Fruit fly (Drosophila melanogaster) Kc167 (cell line): ENCODE results near the gene CG42634.

ENCODE experiments used
- Myc ChIP-seq: fragments of >200 bp; optimal IDR thresholded peaks from 2 replicates; lab custom pipeline; 2017; ENCODE audit warnings: missing external identifiers
- Sin3A ChIP-seq: fragments of >200 bp; optimal IDR thresholded peaks from 2 replicates; lab custom pipeline; 2018; ENCODE audit warnings: missing external identifiers
- h ChIP-seq: fragments of >200 bp; optimal IDR thresholded peaks from 3 replicates; lab custom pipeline; 2018; ENCODE audit warnings: missing external identifiers
- insv ChIP-seq: fragments of >200 bp; optimal IDR thresholded peaks from 3 replicates; lab custom pipeline; 2018; ENCODE audit warnings: missing external identifiers
- psq ChIP-seq: fragments of >200 bp; optimal IDR thresholded peaks from 2 replicates; lab custom pipeline; 2017; ENCODE audit warnings: missing external identifiers
- ttk ChIP-seq: sonication (Bioruptor generic); optimal IDR thresholded peaks from 2 replicates; lab custom pipeline; 2017; ENCODE audit warnings: missing external identifiers

Gene CG42634

DNA sequence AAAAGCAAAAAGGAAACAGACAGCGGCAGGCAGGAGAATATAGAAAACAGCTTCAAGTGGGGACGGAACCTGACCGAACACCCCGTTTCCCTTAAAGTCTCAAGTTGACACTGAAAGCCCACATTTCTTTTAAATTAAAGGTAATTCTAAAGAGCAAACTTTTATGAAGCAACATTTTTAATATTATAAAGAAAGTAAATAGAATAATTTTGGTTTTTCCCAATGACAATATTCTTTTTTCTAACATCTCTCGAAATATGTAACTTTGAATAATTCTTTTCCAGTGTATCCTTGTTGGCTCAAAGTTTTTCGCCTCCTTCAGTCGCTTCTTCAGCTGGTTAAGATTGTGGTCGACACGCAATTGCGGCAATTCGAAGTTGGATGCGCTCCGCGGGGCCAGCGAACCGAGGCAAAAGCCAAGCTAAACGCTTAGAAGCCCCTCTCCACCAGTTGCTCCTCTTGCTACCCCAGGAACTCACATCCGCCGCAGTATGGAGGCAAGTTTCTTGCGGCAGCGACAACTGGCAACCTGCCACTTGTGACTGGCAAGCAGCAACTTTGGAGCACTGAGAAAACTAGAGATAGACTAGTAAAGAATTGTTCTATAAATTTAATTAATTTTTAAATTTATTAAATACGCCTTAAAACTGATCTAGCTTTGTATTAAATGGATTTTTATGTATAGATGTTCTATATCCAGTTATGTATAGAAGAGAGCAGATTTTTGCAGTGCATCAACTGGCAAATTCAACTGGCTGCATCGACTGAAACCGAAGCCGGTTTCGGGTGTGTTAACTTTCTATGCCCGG is 4.5 kb upstream of the CG42634 start:
- no peak for TF ChIP-seq psq
- no peak for TF ChIP-seq insv
- TF ChIP-seq Myc (lab: Kevin White, UChicago) = no peak
- TF ChIP-seq Sin3A (lab: Kevin White, UChicago) = no peak
- no peak for TF ChIP-seq ttk
- TF ChIP-seq h (lab: Kevin White, UChicago) = no peak

DNA sequence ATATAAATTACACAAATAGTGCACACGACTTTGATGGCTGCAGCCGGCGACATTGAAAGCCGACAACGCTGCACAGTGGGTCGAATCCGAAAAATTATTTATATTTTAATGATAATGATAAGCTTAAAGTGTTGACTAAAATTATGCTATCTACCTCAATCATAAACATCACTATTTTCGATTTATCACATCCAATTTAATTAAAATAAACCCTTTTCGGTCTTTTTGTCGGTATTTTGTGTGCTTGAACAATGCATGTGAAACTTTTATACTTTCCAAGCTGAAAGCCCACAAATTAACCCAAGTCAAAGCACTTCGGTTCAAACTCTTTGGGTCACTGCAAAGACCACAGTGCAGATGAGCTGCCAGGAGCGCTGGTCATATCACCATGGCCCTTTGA is 2.3 kb upstream of the CG42634 start:
- TF ChIP-seq ttk = no peak
- TF ChIP-seq Sin3A (lab: Kevin White, UChicago) = no peak
- no peak for TF ChIP-seq h (lab: Kevin White, UChicago)
- no peak for TF ChIP-seq psq
- no peak for TF ChIP-seq insv
- no peak for TF ChIP-seq Myc (lab: Kevin White, UChicago)

DNA sequence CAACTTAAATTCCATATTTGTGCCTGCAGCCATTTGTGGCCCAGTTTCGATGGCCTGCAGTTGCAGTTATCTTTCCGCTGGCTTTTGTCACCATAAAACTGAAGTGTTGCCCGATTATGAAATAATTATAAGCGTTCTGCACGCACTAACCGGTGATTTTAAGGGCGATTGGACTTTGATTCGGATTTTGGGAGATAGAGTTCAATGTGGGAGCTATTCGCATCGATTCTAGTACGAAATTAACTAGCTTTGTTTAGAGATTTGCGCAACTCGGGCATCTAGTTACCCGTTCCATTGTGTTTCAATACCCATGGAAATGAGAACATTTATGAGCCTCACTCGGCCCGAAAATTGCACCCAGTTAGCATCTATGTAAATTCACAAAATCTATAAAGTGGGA is 1.4 kb upstream of the CG42634 start, which contains the start of gene CG5693:
Gene CG5693, plus strand, starts transcription at position 301 of the 400 bp plus-strand sequence.
- no peak for TF ChIP-seq Myc (lab: Kevin White, UChicago)
- no peak for TF ChIP-seq ttk
- TF ChIP-seq h (lab: Kevin White, UChicago) = no peak

DNA sequence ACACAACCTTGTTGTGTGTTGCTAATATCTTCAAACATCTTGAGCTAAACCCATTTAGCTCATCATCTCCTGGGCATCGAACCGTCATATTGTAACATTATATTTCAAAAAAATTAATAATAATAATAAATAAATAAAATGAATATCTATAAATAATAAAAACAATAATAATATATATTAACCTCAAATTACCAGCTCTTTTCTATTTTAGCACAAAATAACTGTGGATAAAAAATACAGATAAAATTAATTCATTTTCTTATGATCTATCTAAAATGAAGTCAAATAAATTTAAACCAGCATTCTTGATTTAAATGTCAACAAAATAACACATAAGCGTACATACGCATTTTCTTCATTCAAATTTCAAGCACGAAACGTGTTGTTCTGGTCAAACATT is 675 bp upstream of the CG42634 start, which contains the start of gene CG42659:
Gene CG42659, plus strand, starts transcription at position 301 of the 400 bp plus-strand sequence.
- no peak for TF ChIP-seq Myc (lab: Kevin White, UChicago)
- no peak for TF ChIP-seq insv
- no peak for TF ChIP-seq h (lab: Kevin White, UChicago)
- TF ChIP-seq Sin3A (lab: Kevin White, UChicago) = no peak
- no peak for TF ChIP-seq psq
- no peak for TF ChIP-seq ttk

DNA sequence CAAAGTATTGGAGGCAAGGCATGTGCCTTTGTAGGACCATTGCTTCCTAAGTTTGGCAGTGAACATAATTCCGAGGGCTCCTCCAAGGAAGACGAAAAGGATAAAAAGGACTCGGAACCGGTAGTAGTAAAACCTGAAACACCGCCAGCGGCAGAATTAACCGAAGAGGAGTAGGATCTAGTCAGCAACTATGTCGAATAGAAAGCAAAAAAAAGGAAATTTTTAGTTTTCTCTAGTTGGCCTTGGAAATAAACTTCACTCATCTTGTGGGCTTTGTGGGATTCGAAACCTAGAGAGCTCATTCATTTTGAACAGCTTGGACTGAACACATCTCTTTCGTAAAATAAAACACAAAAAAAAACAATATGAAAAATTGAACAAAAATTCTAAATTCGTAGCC is 918 bp downstream of the CG42634 start, which contains the start of gene CG31740:
Gene CG31740, plus strand, starts transcription at position 301 of the 400 bp plus-strand sequence.
- no peak for TF ChIP-seq Myc (lab: Kevin White, UChicago)

DNA sequence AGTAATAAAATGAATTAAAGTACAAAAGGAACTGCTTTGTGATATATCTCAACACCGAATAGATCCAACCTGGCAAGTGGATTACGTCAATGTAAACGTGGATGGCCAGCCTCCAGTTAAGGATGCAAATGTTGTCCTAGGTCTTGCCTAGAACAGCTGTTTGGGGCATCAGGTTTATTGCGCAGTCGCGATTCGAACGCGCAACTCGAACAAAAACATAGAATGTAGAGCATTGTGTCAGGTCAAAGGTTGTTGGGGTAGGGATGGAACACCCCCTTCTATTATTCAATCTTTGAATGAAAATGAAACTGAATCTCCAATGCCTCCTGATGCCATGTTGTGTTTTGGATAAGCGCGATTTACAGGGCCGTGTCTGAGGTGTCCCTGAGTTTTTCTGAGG is 1.9 kb downstream of the CG42634 start:
- no peak for TF ChIP-seq Myc (lab: Kevin White, UChicago)
- TF ChIP-seq Sin3A (lab: Kevin White, UChicago) = no peak
- TF ChIP-seq insv = no peak
- no peak for TF ChIP-seq h (lab: Kevin White, UChicago)
- no peak for TF ChIP-seq psq
- TF ChIP-seq ttk = no peak

DNA sequence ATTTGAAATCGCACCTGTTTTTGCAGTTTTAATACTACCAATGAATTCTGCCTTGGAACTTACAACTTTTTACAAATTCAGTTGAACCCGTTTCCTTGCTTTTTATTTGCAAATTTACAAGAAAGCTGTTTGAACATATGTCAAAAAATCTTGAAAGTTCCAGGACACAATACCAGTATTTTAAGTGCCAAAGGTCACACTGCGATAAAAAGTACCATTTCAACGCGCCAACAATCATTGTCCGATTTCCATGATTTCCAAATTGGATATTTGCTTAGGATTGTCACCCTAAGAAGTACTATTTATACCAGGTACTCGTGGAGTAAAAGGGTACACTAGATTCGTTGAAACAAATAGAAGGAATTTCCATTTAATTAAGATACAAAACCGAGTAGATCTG is 3.6 kb downstream of the CG42634 start, which contains the start of gene elfless:
Gene elfless, minus strand, starts transcription at position 101 of the 400 bp plus-strand sequence.
- no peak for TF ChIP-seq Myc (lab: Kevin White, UChicago)
- TF ChIP-seq h (lab: Kevin White, UChicago) = no peak
- TF ChIP-seq psq = no peak
- no peak for TF ChIP-seq ttk
- no peak for TF ChIP-seq Sin3A (lab: Kevin White, UChicago)
- TF ChIP-seq insv = no peak

DNA sequence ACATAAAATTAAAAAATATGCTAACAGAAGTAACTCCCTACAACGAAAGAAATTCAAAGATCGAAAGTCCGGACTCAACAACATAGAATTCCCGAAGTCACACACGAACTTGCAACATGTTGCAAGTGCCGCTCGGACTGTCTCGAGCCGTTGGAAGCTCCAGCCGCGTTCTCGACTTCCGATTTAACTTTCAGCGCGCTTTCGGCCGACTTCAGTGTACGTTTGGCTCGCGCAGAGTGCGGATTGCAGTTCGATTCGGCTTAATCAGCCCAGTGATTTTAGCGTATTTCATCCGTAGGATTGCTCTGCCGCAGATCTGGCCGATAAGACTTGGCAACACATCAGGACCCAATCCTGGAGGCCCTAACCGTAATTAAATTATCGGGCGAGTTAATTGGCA is 4.4 kb downstream of the CG42634 start, which contains the start of gene rdo:
Gene rdo, plus strand, starts transcription at position 213 of the 400 bp plus-strand sequence.
- TF ChIP-seq psq = no peak
- no peak for TF ChIP-seq insv
- no peak for TF ChIP-seq Sin3A (lab: Kevin White, UChicago)
- TF ChIP-seq ttk = no peak
- no peak for TF ChIP-seq h (lab: Kevin White, UChicago)
- no peak for TF ChIP-seq Myc (lab: Kevin White, UChicago)

DNA sequence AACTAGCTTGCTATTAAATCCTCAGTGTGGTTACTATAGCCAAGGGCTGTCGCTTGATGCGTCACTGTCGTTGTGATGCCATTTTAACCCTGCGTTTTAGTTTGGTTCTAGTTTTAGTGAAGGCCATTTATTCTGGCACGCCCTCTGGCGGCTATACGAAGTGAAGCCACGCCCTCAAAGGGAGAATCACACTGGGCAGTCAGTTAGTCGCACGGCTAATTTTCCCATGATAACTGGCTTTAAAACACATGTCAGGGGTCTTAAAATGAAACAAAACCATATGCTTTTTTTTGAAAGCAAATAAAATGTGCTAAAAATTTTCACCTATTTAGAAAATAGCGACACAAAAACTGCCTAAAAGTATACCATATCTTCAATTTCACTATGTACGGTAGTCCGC is 25.0 kb downstream of the CG42634 start:
- TF ChIP-seq psq (no peak), Myc (lab: Kevin White, UChicago) (no peak), ttk (no peak), Sin3A (lab: Kevin White, UChicago) (no peak), h (lab: Kevin White, UChicago) (no peak), insv (no peak)
